Worm (Caenorhabditis elegans): ENCODE data around the gene eri-1.

- TF ChIP-seq lim-7 (GFP tag; IDR thresholded peaks at IDR 0.05) (no peak), snpc-1.2 (GFP tag; IDR thresholded peaks at IDR 0.05) (no peak), lir-3 (tag; optimal IDR thresholded peaks at IDR 0.05) (no peak), nhr-237 (tag; optimal IDR thresholded peaks at IDR 0.05) (no peak), skn-1 (tag; optimal IDR thresholded peaks at IDR 0.05) (no peak), lin-29 (GFP tag; IDR thresholded peaks at IDR 0.05) (no peak), R02D3.7 (tag; optimal IDR thresholded peaks at IDR 0.05) (no peak), ztf-7 (tag; optimal IDR thresholded peaks at IDR 0.05) (no peak), ceh-44 (GFP tag; IDR thresholded peaks at IDR 0.05) (no peak)
These were observed 18.6 kb upstream of the eri-1 start for ce11 chrIV:438384-438783.

All from whole organism, L4 larva.